Worm (Caenorhabditis elegans): ENCODE measurements around the gene ZK688.10.
A peak's percentile ranks its signal among the peaks of the same experiment; 100 is the strongest.

Gene ZK688.10

ce11 chrIII:7891573-7892306 is 5.1 kb downstream of the ZK688.10 start, which contains the start of the genes ZK688.5 and fahd-1 (continued):
- peak; percentile 24; the same call in 1 of the 2 replicates for TF ChIP-seq egrh-3 (GFP tag; IDR thresholded peaks at IDR 0.05)
- TF ChIP-seq F49E8.2 (tag; optimal IDR thresholded peaks at IDR 0.05; ENCODE audit: insufficient read depth), result no peak
- TF ChIP-seq nhr-27 (tag; optimal IDR thresholded peaks at IDR 0.05), result no peak
- TF ChIP-seq B0019.2 (GFP tag; conservative IDR thresholded peaks at IDR 0.05), result no peak
- no peak for TF ChIP-seq aptf-2 (GFP tag; conservative IDR thresholded peaks at IDR 0.05)
- no peak for TF ChIP-seq gei-17 (GFP tag; optimal IDR thresholded peaks at IDR 0.05)
- TF ChIP-seq attf-5 (GFP tag; optimal IDR thresholded peaks at IDR 0.05), result peak; percentile 86
- no peak for TF ChIP-seq nfya-2 (GFP tag; IDR thresholded peaks at IDR 0.05)
- no peak for TF ChIP-seq Y79H2A.3 (GFP tag; conservative IDR thresholded peaks at IDR 0.05)
- TF ChIP-seq F57A8.1 (GFP tag; optimal IDR thresholded peaks at IDR 0.05), result no peak
- TF ChIP-seq zfh-2 (GFP tag; conservative IDR thresholded peaks at IDR 0.05), result no peak
- peak; percentile 29 for TF ChIP-seq chd-7 (tag; optimal IDR thresholded peaks at IDR 0.05)
- peak; percentile 56; the same call in 1 of the 2 replicates for TF ChIP-seq Y53G8AR.9 (GFP tag; conservative IDR thresholded peaks at IDR 0.05)
- TF ChIP-seq pha-4 (tag; optimal IDR thresholded peaks at IDR 0.05), result no peak
- no peak for TF ChIP-seq hrde-1 (tag; optimal IDR thresholded peaks at IDR 0.05; ENCODE audit: borderline replicate concordance)
- TF ChIP-seq hmg-1.2 (GFP tag; IDR thresholded peaks at IDR 0.05), result peak; percentile 87; the same call in 1 of the 2 replicates
- TF ChIP-seq F52B5.7 (tag; optimal IDR thresholded peaks at IDR 0.05), result no peak
- TF ChIP-seq Y56A3A.18 (GFP tag; IDR thresholded peaks at IDR 0.05), result no peak
- TF ChIP-seq tbx-9 (tag; optimal IDR thresholded peaks at IDR 0.05; ENCODE audit: borderline replicate concordance), result no peak
- peak; percentile 45 for TF ChIP-seq tbp1 (GFP tag; optimal IDR thresholded peaks at IDR 0.05)
- no peak for TF ChIP-seq rpc-1 (optimal IDR thresholded peaks at IDR 0.05)
- no peak for TF ChIP-seq rpc-1 (tag; optimal IDR thresholded peaks at IDR 0.05)
- no peak for TF ChIP-seq him-1 (tag; optimal IDR thresholded peaks at IDR 0.05)
- TF ChIP-seq T26A5.8 (tag; optimal IDR thresholded peaks at IDR 0.05), result no peak
- TF ChIP-seq sptf-2 (GFP tag; optimal IDR thresholded peaks at IDR 0.05), result no peak
- 0 out of 2 replicates have a peak, but pooled peaks have one; percentile 26 for TF ChIP-seq pbrm-1 (GFP tag; IDR thresholded peaks at IDR 0.05)
- TF ChIP-seq F37B4.10 (GFP tag; IDR thresholded peaks at IDR 0.05), result no peak
- no peak for TF ChIP-seq mes-4 (tag; optimal IDR thresholded peaks at IDR 0.05)
- peak; percentile 39 for TF ChIP-seq ztf-26 (tag; optimal IDR thresholded peaks at IDR 0.05)
- no peak; the same call in 1 of the 2 replicates for TF ChIP-seq mcd-1 (GFP tag; IDR thresholded peaks at IDR 0.05)
- TF ChIP-seq attf-3 (GFP tag; conservative IDR thresholded peaks at IDR 0.05), result 0 out of 2 replicates have a peak, but pooled peaks have one; percentile 22
- TF ChIP-seq F33H1.4 (GFP tag; IDR thresholded peaks at IDR 0.05), result no peak
- no peak for TF ChIP-seq ztf-28 (GFP tag; IDR thresholded peaks at IDR 0.05)
- no peak for TF ChIP-seq B0261.1 (tag; optimal IDR thresholded peaks at IDR 0.05)
- 0 out of 2 replicates have a peak, but pooled peaks have one; percentile 35 for TF ChIP-seq C06A6.2 (GFP tag; conservative IDR thresholded peaks at IDR 0.05)
- no peak for TF ChIP-seq ama-1 (optimal IDR thresholded peaks at IDR 0.05)
- no peak for TF ChIP-seq ama-1 (GFP tag; optimal IDR thresholded peaks at IDR 0.05)
- no peak for TF ChIP-seq akir-1 (GFP tag; optimal IDR thresholded peaks at IDR 0.05)
- no peak for TF ChIP-seq rec-8 (tag; optimal IDR thresholded peaks at IDR 0.05)
- no peak for TF ChIP-seq F39B2.1 (GFP tag; IDR thresholded peaks at IDR 0.05)
- TF ChIP-seq mel-28 (tag; optimal IDR thresholded peaks at IDR 0.05; ENCODE audit: borderline replicate concordance), result no peak
- TF ChIP-seq F10E7.11 (tag; optimal IDR thresholded peaks at IDR 0.05), result no peak
- no peak for TF ChIP-seq atf-7 (tag; optimal IDR thresholded peaks at IDR 0.05)
- no peak for TF ChIP-seq bed-2 (GFP tag; IDR thresholded peaks at IDR 0.05)
- TF ChIP-seq nhr-179 (tag; optimal IDR thresholded peaks at IDR 0.05), result no peak
- TF ChIP-seq Y53F4B.3 (GFP tag; IDR thresholded peaks at IDR 0.05), result no peak
- no peak for TF ChIP-seq madf-3 (GFP tag; IDR thresholded peaks at IDR 0.05)
- no peak for TF ChIP-seq snpc-1.1 (tag; optimal IDR thresholded peaks at IDR 0.05; ENCODE audit: insufficient read depth)

Data from whole organism, young adult.